Worm (Caenorhabditis elegans) whole organism, L3 larva: ENCODE measurements around the gene plc-3.

Experiments
- ama-1 ChIP-seq: fragments of 150-350 bp; optimal IDR thresholded peaks from 2 replicates; lab custom pipeline; 2018
- mdl-1 ChIP-seq: fragments of 150-350 bp; optimal IDR thresholded peaks from 2 replicates; lab custom pipeline; 2014; ENCODE audit warnings: missing biosample characterization, missing genetic modification characterization
- nhr-23 ChIP-seq: fragments of 150-350 bp; optimal IDR thresholded peaks from 2 replicates; lab custom pipeline; 2014; ENCODE audit warnings: missing biosample characterization, missing genetic modification reagents, missing genetic modification characterization
- nhr-237 ChIP-seq: fragments of 150-350 bp; optimal IDR thresholded peaks from 2 replicates; lab custom pipeline; 2014; ENCODE audit warnings: missing biosample characterization, missing genetic modification characterization
- nhr-28 ChIP-seq: fragments of 150-350 bp; optimal IDR thresholded peaks from 2 replicates; lab custom pipeline; 2014; ENCODE audit warnings: missing biosample characterization, missing genetic modification characterization
- nhr-76 ChIP-seq: fragments of 150-350 bp; sonication (generic microtip); optimal IDR thresholded peaks from 5 replicates; lab custom pipeline; 2014; ENCODE audit warnings: missing biosample characterization, missing genetic modification characterization
- pha-4 ChIP-seq: fragments of 150-350 bp; optimal IDR thresholded peaks from 2 replicates; lab custom pipeline; 2014; ENCODE audit warnings: missing biosample characterization, missing genetic modification reagents, missing genetic modification characterization
- zag-1 ChIP-seq: fragments of 150-350 bp; optimal IDR thresholded peaks from 2 replicates; lab custom pipeline; 2014; ENCODE audit warnings: missing biosample characterization, missing genetic modification characterization
- ztf-11 ChIP-seq: fragments of 150-350 bp; optimal IDR thresholded peaks from 2 replicates; lab custom pipeline; 2014; ENCODE audit warnings: missing biosample characterization, missing genetic modification characterization
- ztf-4 ChIP-seq: fragments of 150-350 bp; optimal IDR thresholded peaks from 2 replicates; lab custom pipeline; 2014; ENCODE audit warnings: missing biosample characterization, missing genetic modification characterization

ce11 chrII:10203067-10203466 is 19.6 kb upstream of the plc-3 start:
- TF ChIP-seq nhr-23 (tag; lab: Kevin White, UChicago) (no peak), ama-1 (lab: Kevin White, UChicago) (no peak), ztf-4 (tag; lab: Kevin White, UChicago) (no peak), nhr-237 (tag; lab: Kevin White, UChicago) (no peak), mdl-1 (tag; lab: Kevin White, UChicago) (no peak), nhr-76 (tag; lab: Kevin White, UChicago) (no peak), ztf-11 (no peak), pha-4 (no peak), zag-1 (tag; lab: Kevin White, UChicago) (no peak), nhr-28 (no peak)
